Fruit fly (Drosophila melanogaster): ENCODE results near the gene CG12689.

CG12689 gene

dm6 chrX:7579810-7580209, 6.1 kb downstream of the CG12689 start (continued):
- TF ChIP-seq otp (GFP tag; IDR thresholded peaks at IDR 0.05): 0 out of 3 replicates have a peak, but pooled peaks have one; percentile 49
- no peak for TF ChIP-seq CG6175 (GFP tag; IDR thresholded peaks at IDR 0.05)
- peak; percentile 9 for TF ChIP-seq dmrt11E (tag; optimal IDR thresholded peaks at IDR 0.05)
- TF ChIP-seq HHEX (GFP tag; optimal IDR thresholded peaks at IDR 0.05): peak; percentile 3
- TF ChIP-seq ase (GFP tag; IDR thresholded peaks at IDR 0.05): no peak
- no peak for TF ChIP-seq Dip3 (GFP tag; optimal IDR thresholded peaks at IDR 0.05)
- no peak for TF ChIP-seq toy (GFP tag; IDR thresholded peaks at IDR 0.05)
- no peak for TF ChIP-seq pnt (GFP tag; optimal IDR thresholded peaks at IDR 0.05)
- 0 out of 2 replicates have a peak, but pooled peaks have one; percentile 41 for TF ChIP-seq crol (GFP tag; IDR thresholded peaks at IDR 0.05)
- peak; percentile 58 for TF ChIP-seq CG12769 (tag; optimal IDR thresholded peaks at IDR 0.05)
- TF ChIP-seq ac (GFP tag; optimal IDR thresholded peaks at IDR 0.05): peak; percentile 34
- no peak for TF ChIP-seq stc (GFP tag; IDR thresholded peaks at IDR 0.05)
- no peak for TF ChIP-seq CG2875 (GFP tag; optimal IDR thresholded peaks at IDR 0.05)
- TF ChIP-seq Sry-δ (GFP tag; optimal IDR thresholded peaks at IDR 0.05): peak; percentile 11

dm6 chrX:7579023-7579422, 6.9 kb downstream of the CG12689 start:
- no peak for TF ChIP-seq en (GFP tag; optimal IDR thresholded peaks at IDR 0.05)
- TF ChIP-seq Vsx1 (GFP tag; optimal IDR thresholded peaks at IDR 0.05): no peak
- TF ChIP-seq tio (GFP tag; optimal IDR thresholded peaks at IDR 0.05): no peak
- TF ChIP-seq otp (GFP tag; IDR thresholded peaks at IDR 0.05): no peak
- TF ChIP-seq tap (tag; optimal IDR thresholded peaks at IDR 0.05): no peak
- TF ChIP-seq CG12104 (GFP tag; optimal IDR thresholded peaks at IDR 0.05): no peak
- no peak for TF ChIP-seq CG13123 (GFP tag; optimal IDR thresholded peaks at IDR 0.05)
- TF ChIP-seq CG1529 (GFP tag; optimal IDR thresholded peaks at IDR 0.05): no peak
- no peak for TF ChIP-seq Blimp-1 (GFP tag; optimal IDR thresholded peaks at IDR 0.05)
- TF ChIP-seq insv (GFP tag; optimal IDR thresholded peaks at IDR 0.05): no peak
- TF ChIP-seq Xrp1 (GFP tag; IDR thresholded peaks at IDR 0.05): peak; percentile 19; the same call in 1 of the 2 replicates
- no peak for TF ChIP-seq CG30431 (GFP tag; optimal IDR thresholded peaks at IDR 0.05)
- TF ChIP-seq CG32772 (GFP tag; IDR thresholded peaks at IDR 0.05): no peak
- no peak for TF ChIP-seq salm (tag; optimal IDR thresholded peaks at IDR 0.05)
- peak; percentile 5 for TF ChIP-seq CoRest (tag; optimal IDR thresholded peaks at IDR 0.05)
- TF ChIP-seq br (optimal IDR thresholded peaks at IDR 0.05): no peak
- TF ChIP-seq danr (GFP tag; IDR thresholded peaks at IDR 0.05): no peak
- peak; percentile 37; the same call in 2 of the 3 replicates for TF ChIP-seq row (GFP tag; IDR thresholded peaks at IDR 0.05)
- TF ChIP-seq zfh1 (GFP tag; IDR thresholded peaks at IDR 0.05): 0 out of 3 replicates have a peak, but pooled peaks have one; percentile 24
- TF ChIP-seq CG15696 (tag; optimal IDR thresholded peaks at IDR 0.05): no peak
- TF ChIP-seq CG13296 (GFP tag; optimal IDR thresholded peaks at IDR 0.05): no peak
- TF ChIP-seq CG4707 (GFP tag; optimal IDR thresholded peaks at IDR 0.05): no peak
- TF ChIP-seq Dip2 (GFP tag; IDR thresholded peaks at IDR 0.05): no peak
- no peak for TF ChIP-seq aop (GFP tag; IDR thresholded peaks at IDR 0.05)
- TF ChIP-seq CG14014 (GFP tag; IDR thresholded peaks at IDR 0.05): no peak
- TF ChIP-seq Fer3 (tag; optimal IDR thresholded peaks at IDR 0.05): peak; percentile 8
- peak; percentile 10 for TF ChIP-seq Oli (tag; optimal IDR thresholded peaks at IDR 0.05)
- no peak for TF ChIP-seq Aef1 (GFP tag; IDR thresholded peaks at IDR 0.05)
- TF ChIP-seq NC2α (GFP tag; optimal IDR thresholded peaks at IDR 0.05): no peak
- TF ChIP-seq Sox100B (GFP tag; optimal IDR thresholded peaks at IDR 0.05): no peak
- TF ChIP-seq fd102C (GFP tag; optimal IDR thresholded peaks at IDR 0.05): no peak
- no peak for TF ChIP-seq CG31441 (GFP tag; IDR thresholded peaks at IDR 0.05)
- no peak for TF ChIP-seq Bgb (GFP tag; IDR thresholded peaks at IDR 0.05; ENCODE audit: partially characterized antibody)
- TF ChIP-seq ERR (GFP tag; optimal IDR thresholded peaks at IDR 0.05): no peak
- no peak for TF ChIP-seq CG10543 (GFP tag; optimal IDR thresholded peaks at IDR 0.05)
- TF ChIP-seq grau (tag; optimal IDR thresholded peaks at IDR 0.05): peak; percentile 19
- TF ChIP-seq cas (GFP tag; IDR thresholded peaks at IDR 0.05): no peak
- no peak for TF ChIP-seq h (optimal IDR thresholded peaks at IDR 0.05)
- TF ChIP-seq D19A (tag; optimal IDR thresholded peaks at IDR 0.05): no peak
